Comparison of ENCODE assay signal across 2 worm cellular contexts in the genomic region with DNA sequence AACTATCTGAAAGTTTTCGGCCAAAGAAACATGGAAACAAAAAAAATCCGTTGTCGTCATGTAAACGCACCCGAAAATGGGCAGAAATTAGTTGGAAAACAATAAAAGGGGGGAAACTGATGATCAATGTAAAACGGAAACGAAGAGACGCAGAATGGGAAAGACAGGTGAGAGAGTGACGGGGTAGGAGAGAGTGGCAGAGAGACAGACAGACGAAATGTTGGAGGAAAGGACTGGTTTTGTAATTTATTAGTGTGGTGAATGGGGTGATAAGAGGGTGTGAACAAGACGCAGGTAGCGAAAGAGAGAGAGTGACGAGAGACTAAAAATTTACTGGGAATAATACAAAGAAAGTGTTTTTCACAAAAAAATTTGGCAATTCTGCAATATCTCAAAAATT.
TF ChIP-seq lines count a peak whose summit lies in the region.

No protein-coding gene starts in this region.

TF ChIP-seq in whole organism, L1 larva, 84 proteins besides CTCF, POLR2A, EP300 and RAD21 (continued from another document):
- peak; percentile 92 for TF ChIP-seq nhr-71 (tag; optimal IDR thresholded peaks at IDR 0.05; lab: Kevin White, UChicago)
- TF ChIP-seq C16A3.4 (tag; optimal IDR thresholded peaks at IDR 0.05; lab: Kevin White, UChicago): peak; percentile 40
- TF ChIP-seq rnt-1 (tag; optimal IDR thresholded peaks at IDR 0.05; lab: Kevin White, UChicago): peak; percentile 90
- TF ChIP-seq blmp-1 (tag; optimal IDR thresholded peaks at IDR 0.05; lab: Kevin White, UChicago): peak; percentile 78
- TF ChIP-seq lin-14 (GFP tag; optimal IDR thresholded peaks at IDR 0.05; lab: Kevin White, UChicago): peak; percentile 92
- peak; percentile 23 to 86 for TF ChIP-seq lin-35 (GFP tag; optimal IDR thresholded peaks at IDR 0.05; lab: Kevin White, UChicago)
- peak; percentile 53 for TF ChIP-seq egl-13 (tag; optimal IDR thresholded peaks at IDR 0.05; lab: Kevin White, UChicago)
- peak; percentile 70 for TF ChIP-seq fos-1 (tag; optimal IDR thresholded peaks at IDR 0.05; lab: Kevin White, UChicago)
- no peak for TF ChIP-seq zag-1 (tag; optimal IDR thresholded peaks at IDR 0.05; lab: Kevin White, UChicago)
- no peak for TF ChIP-seq nhr-12 (tag; optimal IDR thresholded peaks at IDR 0.05; lab: Kevin White, UChicago)
- no peak for TF ChIP-seq fkh-4 (tag; optimal IDR thresholded peaks at IDR 0.05; lab: Kevin White, UChicago; ENCODE audit: borderline replicate concordance)
- TF ChIP-seq unc-62 (GFP tag; optimal IDR thresholded peaks at IDR 0.05; lab: Kevin White, UChicago): no peak
- no peak for TF ChIP-seq pax-3 (tag; optimal IDR thresholded peaks at IDR 0.05; lab: Kevin White, UChicago)
- TF ChIP-seq elt-2 (tag; optimal IDR thresholded peaks at IDR 0.05; lab: Kevin White, UChicago): peak; percentile 90
- no peak; the same call in 1 of the 2 replicates for TF ChIP-seq unc-98 (GFP tag; IDR thresholded peaks at IDR 0.05; lab: Robert Waterston, UW)
- peak in 1 of 2 experiments; percentile 11 for TF ChIP-seq egl-27 (tag; optimal IDR thresholded peaks at IDR 0.05; lab: Kevin White, UChicago)
- TF ChIP-seq irx-1 (tag; optimal IDR thresholded peaks at IDR 0.05; lab: Kevin White, UChicago): peak; percentile 52
- peak in 1 of 2 experiments; percentile 1 for TF ChIP-seq ztf-11 (tag; optimal IDR thresholded peaks at IDR 0.05; lab: Kevin White, UChicago)
- TF ChIP-seq hlh-4 (tag; optimal IDR thresholded peaks at IDR 0.05; lab: Kevin White, UChicago): no peak
- peak; percentile 43 for TF ChIP-seq fkh-8 (tag; optimal IDR thresholded peaks at IDR 0.05; lab: Kevin White, UChicago)
- no peak for TF ChIP-seq C34B4.2 (tag; optimal IDR thresholded peaks at IDR 0.05; lab: Kevin White, UChicago)
- peak; percentile 85 for TF ChIP-seq tbx-2 (tag; optimal IDR thresholded peaks at IDR 0.05; lab: Kevin White, UChicago)
- peak; percentile 20 for TF ChIP-seq skn-1 (tag; optimal IDR thresholded peaks at IDR 0.05; lab: Kevin White, UChicago)
- TF ChIP-seq sup-37 (GFP tag; optimal IDR thresholded peaks at IDR 0.05; lab: Kevin White, UChicago): no peak
- TF ChIP-seq nhr-11 (tag; optimal IDR thresholded peaks at IDR 0.05; lab: Kevin White, UChicago): no peak

TF ChIP-seq in whole organism, L4 larva, 104 proteins besides CTCF, POLR2A, EP300 and RAD21 (continued from another document):
- TF ChIP-seq madf-5 (GFP tag; IDR thresholded peaks at IDR 0.05; lab: Robert Waterston, UW) (no peak), daf-12 (tag; optimal IDR thresholded peaks at IDR 0.05; lab: Kevin White, UChicago) (no peak), ZK546.5 (tag; optimal IDR thresholded peaks at IDR 0.05; lab: Kevin White, UChicago) (no peak), D1046.2 (GFP tag; IDR thresholded peaks at IDR 0.05; lab: Robert Waterston, UW) (no peak), hlh-30 (tag; optimal IDR thresholded peaks at IDR 0.05; lab: Kevin White, UChicago; ENCODE audit: insufficient read depth) (peak; percentile 84), nhr-77 (tag; optimal IDR thresholded peaks at IDR 0.05; lab: Kevin White, UChicago) (peak; percentile 84), snpc-1.2 (GFP tag; IDR thresholded peaks at IDR 0.05; lab: Robert Waterston, UW) (no peak), rbr-2 (tag; optimal IDR thresholded peaks at IDR 0.05; lab: Kevin White, UChicago) (peak; percentile 63), ceh-32 (tag; optimal IDR thresholded peaks at IDR 0.05; lab: Kevin White, UChicago; ENCODE audit: poor library complexity) (no peak), daf-19 (GFP tag; conservative IDR thresholded peaks at IDR 0.05; lab: Robert Waterston, UW) (no peak), unc-39 (tag; optimal IDR thresholded peaks at IDR 0.05; lab: Kevin White, UChicago) (no peak), nhr-41 (GFP tag; IDR thresholded peaks at IDR 0.05; lab: Robert Waterston, UW) (no peak), zag-1 (tag; optimal IDR thresholded peaks at IDR 0.05; lab: Kevin White, UChicago) (no peak), dmd-9 (GFP tag; IDR thresholded peaks at IDR 0.05; lab: Robert Waterston, UW) (no peak), daf-8 (GFP tag; IDR thresholded peaks at IDR 0.05; lab: Robert Waterston, UW) (no peak), mxl-2 (GFP tag; conservative IDR thresholded peaks at IDR 0.05; lab: Robert Waterston, UW) (no peak), ZK337.2 (GFP tag; IDR thresholded peaks at IDR 0.05; lab: Robert Waterston, UW) (no peak), snpc-4 (tag; optimal IDR thresholded peaks at IDR 0.05; lab: Kevin White, UChicago) (no peak), mes-2 (tag; optimal IDR thresholded peaks at IDR 0.05; lab: Kevin White, UChicago; ENCODE audit: poor library complexity, severe bottlenecking) (peak; percentile 62), F49E8.2 (tag; optimal IDR thresholded peaks at IDR 0.05; lab: Kevin White, UChicago; ENCODE audit: borderline replicate concordance) (no peak), mdt-29 (GFP tag; IDR thresholded peaks at IDR 0.05; lab: Robert Waterston, UW) (no peak), nhr-237 (tag; optimal IDR thresholded peaks at IDR 0.05; lab: Kevin White, UChicago) (no peak), jun-1 (tag; optimal IDR thresholded peaks at IDR 0.05; lab: Kevin White, UChicago) (peak; percentile 40), R02D3.7 (tag; optimal IDR thresholded peaks at IDR 0.05; lab: Kevin White, UChicago) (no peak), pha-4 (GFP tag; IDR thresholded peaks at IDR 0.05; lab: Robert Waterston, UW) (no peak), pha-4 (tag; optimal IDR thresholded peaks at IDR 0.05; lab: Kevin White, UChicago) (no peak), ama-1 (optimal IDR thresholded peaks at IDR 0.05; lab: Kevin White, UChicago) (no peak), nhr-11 (tag; optimal IDR thresholded peaks at IDR 0.05; lab: Kevin White, UChicago) (peak; percentile 53), ceh-20 (GFP tag; IDR thresholded peaks at IDR 0.05; lab: Robert Waterston, UW) (peak; percentile 97), lim-7 (GFP tag; IDR thresholded peaks at IDR 0.05; lab: Robert Waterston, UW) (no peak), zip-11 (GFP tag; IDR thresholded peaks at IDR 0.05; lab: Robert Waterston, UW) (no peak), ctbp-1 (GFP tag; IDR thresholded peaks at IDR 0.05; lab: Robert Waterston, UW) (peak; percentile 33; the same call in 1 of the 2 replicates), lin-15B (tag; optimal IDR thresholded peaks at IDR 0.05; lab: Kevin White, UChicago) (no peak)
